Worm (Caenorhabditis elegans): Measurements from ENCODE around the gene T24E12.12.

DNA sequence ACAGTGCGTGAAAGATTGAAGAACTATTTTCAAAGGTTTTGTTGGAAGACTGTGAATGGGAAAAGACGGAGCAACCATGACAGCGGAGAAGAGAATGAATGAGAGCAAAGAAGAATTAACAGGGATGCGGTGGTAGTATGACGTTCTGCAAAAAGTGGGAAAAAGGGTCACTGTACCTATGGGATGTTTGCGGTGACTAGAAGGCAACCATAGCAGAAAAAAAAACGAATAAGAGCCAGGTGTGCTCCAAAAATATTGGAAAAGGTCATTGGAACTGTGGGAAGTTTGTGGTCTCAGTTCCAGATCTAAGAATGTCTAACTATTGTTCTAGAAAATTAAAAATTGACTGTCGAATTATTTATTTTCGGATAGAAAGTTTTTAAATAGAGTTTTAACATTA, 10.4 kb upstream of the T24E12.12 start, which contains the start of gene fbxb-90:
- no peak for TF ChIP-seq ceh-82 (tag; optimal IDR thresholded peaks at IDR 0.05)
- no peak for TF ChIP-seq nhr-12 (tag; optimal IDR thresholded peaks at IDR 0.05)
- no peak for TF ChIP-seq ceh-9 (tag; optimal IDR thresholded peaks at IDR 0.05)
- no peak for TF ChIP-seq lin-15B (tag; optimal IDR thresholded peaks at IDR 0.05)
- no peak for TF ChIP-seq fos-1 (tag; optimal IDR thresholded peaks at IDR 0.05)
- no peak for TF ChIP-seq jun-1 (tag; optimal IDR thresholded peaks at IDR 0.05)
- no peak for TF ChIP-seq pqm-1 (tag; optimal IDR thresholded peaks at IDR 0.05)
- no peak for TF ChIP-seq sea-2 (GFP tag; optimal IDR thresholded peaks at IDR 0.05)
